Worm (Caenorhabditis elegans) whole organism, late embryonic: ENCODE data around the gene srsx-16.

Experiments
- Y22D7AL.16 ChIP-seq: sonication (generic microtip); optimal IDR thresholded peaks from 2 replicates; lab custom pipeline; 2016; ENCODE audit warnings: missing genetic modification characterization, missing compliant biosample characterization
- ama-1 ChIP-seq: fragments of 150-350 bp; optimal IDR thresholded peaks from 2 replicates; lab custom pipeline; 2014
- fkh-10 ChIP-seq: fragments of 150-350 bp; optimal IDR thresholded peaks from 2 replicates; lab custom pipeline; 2014; ENCODE audit warnings: missing biosample characterization, missing genetic modification reagents, missing genetic modification characterization
- hlh-13 ChIP-seq: fragments of 200-800 bp; sonication (Bioruptor generic); optimal IDR thresholded peaks from 2 replicates; lab custom pipeline; 2018; ENCODE audit warnings: mild to moderate bottlenecking, missing genetic modification characterization, missing compliant biosample characterization
- pha-4 ChIP-seq: fragments of 150-350 bp; optimal IDR thresholded peaks from 2 replicates; lab custom pipeline; 2018; ENCODE audit warnings: missing biosample characterization, missing genetic modification reagents, missing genetic modification characterization
- pqm-1 ChIP-seq: sonication (generic microtip); optimal IDR thresholded peaks from 2 replicates; lab custom pipeline; 2016; ENCODE audit warnings: missing genetic modification characterization, missing compliant biosample characterization
- rnt-1 ChIP-seq: sonication (generic microtip); optimal IDR thresholded peaks from 2 replicates; lab custom pipeline; 2016; ENCODE audit warnings: missing genetic modification characterization, missing compliant biosample characterization
- tbx-2 ChIP-seq: sonication (generic microtip); optimal IDR thresholded peaks from 2 replicates; lab custom pipeline; 2016; ENCODE audit warnings: missing genetic modification characterization, missing compliant biosample characterization
- ttx-3 ChIP-seq: sonication (generic microtip); optimal IDR thresholded peaks from 2 replicates; lab custom pipeline; 2016; ENCODE audit warnings: missing genetic modification reagents, missing genetic modification characterization, missing compliant biosample characterization
- unc-42 ChIP-seq: sonication (generic microtip); optimal IDR thresholded peaks from 2 replicates; lab custom pipeline; 2016; ENCODE audit warnings: missing genotype, missing genetic modification characterization, missing compliant biosample characterization

ce11 chrIV:5574033-5574432, 45.5 kb downstream of the srsx-16 start, which contains the start of gene T12E12.6:
- no peak for TF ChIP-seq hlh-13 (GFP tag; lab: Kevin White, UChicago)
- TF ChIP-seq pqm-1 (tag; lab: Kevin White, UChicago) = no peak
- no peak for TF ChIP-seq pha-4 (tag; lab: Kevin White, UChicago)
- no peak for TF ChIP-seq ama-1
- TF ChIP-seq Y22D7AL.16 = no peak
- no peak for TF ChIP-seq unc-42
- no peak for TF ChIP-seq tbx-2 (tag; lab: Kevin White, UChicago)
- TF ChIP-seq rnt-1 (tag; lab: Kevin White, UChicago) = no peak
- TF ChIP-seq ttx-3 = no peak
- no peak for TF ChIP-seq fkh-10
